Fruit fly (Drosophila melanogaster) whole organism, embryonic: Measurements from ENCODE around the gene CycC.
A peak's percentile ranks its signal among the peaks of the same experiment; 100 is the strongest.

Experiments
- Antp ChIP-seq: fragments of 200-800 bp; sonication (Bioruptor generic); optimal IDR thresholded peaks from 3 replicates; lab custom pipeline; 2016; ENCODE audit warnings: missing biosample characterization, missing genetic modification characterization
- CG10462 ChIP-seq: fragments of 200-800 bp; sonication (Bioruptor generic); optimal IDR thresholded peaks from 2 replicates; lab custom pipeline; 2016; ENCODE audit warnings: missing biosample characterization, missing genetic modification characterization
- CG11085 ChIP-seq: fragments of 200-800 bp; sonication (Bioruptor generic); IDR thresholded peaks from 2 replicates; pipeline ENCODE4 v1.3.6; 2022; ENCODE audit warnings: missing biosample characterization, missing genetic modification characterization
- CG13123 ChIP-seq: fragments of 200-800 bp; sonication (Bioruptor generic); optimal IDR thresholded peaks from 2 replicates; lab custom pipeline; 2016; ENCODE audit warnings: missing biosample characterization, missing genetic modification characterization
- CG14014 ChIP-seq: fragments of 200-800 bp; sonication (Bioruptor generic); IDR thresholded peaks from 2 replicates; pipeline ENCODE4 v1.3.6; 2022; ENCODE audit warnings: missing biosample characterization, missing genetic modification characterization
- CG1529 ChIP-seq: fragments of 200-800 bp; sonication (Bioruptor generic); optimal IDR thresholded peaks from 3 replicates; lab custom pipeline; 2018; ENCODE audit warnings: missing biosample characterization, missing genetic modification characterization
- CG16815 ChIP-seq: fragments of 200-800 bp; sonication (Bioruptor generic); optimal IDR thresholded peaks from 3 replicates; lab custom pipeline; 2017; ENCODE audit warnings: missing biosample characterization, mild to moderate bottlenecking, missing genetic modification characterization
- CG17568 ChIP-seq: fragments of 200-800 bp; sonication (Bioruptor generic); optimal IDR thresholded peaks from 2 replicates; lab custom pipeline; 2018; ENCODE audit warnings: missing biosample characterization, mild to moderate bottlenecking, missing genetic modification characterization, moderate library complexity
- CG2129 ChIP-seq: fragments of 200-800 bp; sonication (Bioruptor generic); IDR thresholded peaks from 2 replicates; pipeline ENCODE4 v1.3.6; 2022; ENCODE audit warnings: missing biosample characterization, missing genetic modification characterization; ENCODE audit not compliant: partially characterized antibody
- CG3065 ChIP-seq: fragments of 200-800 bp; sonication (Bioruptor generic); optimal IDR thresholded peaks from 2 replicates; lab custom pipeline; 2016; ENCODE audit warnings: missing biosample characterization, missing genetic modification characterization
- CG34224 ChIP-seq: fragments of 200-800 bp; sonication (Bioruptor generic); IDR thresholded peaks from 3 replicates; pipeline ENCODE4 v1.3.6; 2022; ENCODE audit warnings: missing biosample characterization, missing genetic modification characterization; ENCODE audit not compliant: partially characterized antibody
- CG34376 ChIP-seq: fragments of 200-800 bp; sonication (Bioruptor generic); optimal IDR thresholded peaks from 2 replicates; lab custom pipeline; 2018; ENCODE audit warnings: missing biosample characterization, mild to moderate bottlenecking, missing genetic modification characterization
- CG42726 ChIP-seq: fragments of 200-800 bp; sonication (Bioruptor generic); IDR thresholded peaks from 2 replicates; pipeline ENCODE4 v1.3.6; 2022; ENCODE audit warnings: missing biosample characterization, missing genetic modification characterization; ENCODE audit not compliant: partially characterized antibody
- CG4707 ChIP-seq: fragments of 200-800 bp; sonication (Bioruptor generic); optimal IDR thresholded peaks from 2 replicates; lab custom pipeline; 2018; ENCODE audit warnings: missing biosample characterization, mild to moderate bottlenecking, missing genetic modification characterization, moderate library complexity
- CG6765 ChIP-seq: fragments of 200-800 bp; sonication (Bioruptor generic); optimal IDR thresholded peaks from 3 replicates; lab custom pipeline; 2017; ENCODE audit warnings: missing biosample characterization, mild to moderate bottlenecking, missing genetic modification characterization
- CG8359 ChIP-seq: fragments of 200-800 bp; sonication (Bioruptor generic); optimal IDR thresholded peaks from 2 replicates; lab custom pipeline; 2017; ENCODE audit warnings: missing biosample characterization, mild to moderate bottlenecking, missing genetic modification characterization, borderline replicate concordance
- CG9609 ChIP-seq: fragments of 200-800 bp; sonication (Bioruptor generic); optimal IDR thresholded peaks from 3 replicates; lab custom pipeline; 2016; ENCODE audit warnings: missing biosample characterization, missing genetic modification characterization
- CkIIα-i1 ChIP-seq: fragments of 200-800 bp; sonication (Bioruptor generic); IDR thresholded peaks from 2 replicates; pipeline ENCODE4 v1.3.6; 2022; ENCODE audit warnings: missing biosample characterization, missing genetic modification characterization
- Ets65A ChIP-seq: fragments of 200-800 bp; sonication (Bioruptor generic); peaks from one replicate; lab custom pipeline; 2016; ENCODE audit warnings: missing biosample characterization, missing genetic modification characterization
- HHEX ChIP-seq: fragments of 200-800 bp; sonication (Bioruptor generic); optimal IDR thresholded peaks from 3 replicates; lab custom pipeline; 2017; ENCODE audit warnings: missing biosample characterization, mild to moderate bottlenecking, missing genetic modification characterization, missing genetic modification reagents
- Mad ChIP-seq: fragments of 200-800 bp; sonication (Bioruptor generic); optimal IDR thresholded peaks from 2 replicates; lab custom pipeline; 2016; ENCODE audit warnings: missing biosample characterization, missing genetic modification characterization
- Med ChIP-seq: fragments of 200-800 bp; sonication (Bioruptor generic); peaks from one replicate; lab custom pipeline; 2016; ENCODE audit warnings: missing biosample characterization, missing genetic modification characterization, mild to moderate bottlenecking, inconsistent platforms, moderate library complexity
- Neu2 ChIP-seq: fragments of 200-800 bp; sonication (Bioruptor generic); optimal IDR thresholded peaks from 3 replicates; lab custom pipeline; 2016; ENCODE audit warnings: missing biosample characterization, missing genetic modification characterization, borderline replicate concordance
- Nf-YA ChIP-seq: fragments of 200-800 bp; sonication (Bioruptor generic); IDR thresholded peaks from 2 replicates; pipeline ENCODE4 v1.3.6; 2022; ENCODE audit warnings: missing biosample characterization, missing genetic modification characterization
- Nf-YB ChIP-seq: fragments of 200-800 bp; sonication (Bioruptor generic); optimal IDR thresholded peaks from 3 replicates; lab custom pipeline; 2019; ENCODE audit warnings: missing biosample characterization, mild to moderate bottlenecking, missing genetic modification characterization, moderate library complexity
- Opbp ChIP-seq: fragments of 200-800 bp; sonication (Bioruptor generic); IDR thresholded peaks from 3 replicates; pipeline ENCODE4 v1.3.6; 2022; ENCODE audit warnings: missing biosample characterization, missing genetic modification characterization; ENCODE audit not compliant: partially characterized antibody
- Poxn ChIP-seq: fragments of 200-800 bp; sonication (Bioruptor generic); IDR thresholded peaks from 2 replicates; pipeline ENCODE4 v1.3.6; 2022; ENCODE audit warnings: missing biosample characterization, missing genetic modification characterization
- Sry-δ ChIP-seq: fragments of 200-800 bp; sonication (Bioruptor generic); optimal IDR thresholded peaks from 2 replicates; lab custom pipeline; 2016; ENCODE audit warnings: missing biosample characterization, missing genetic modification characterization
- az2 ChIP-seq: fragments of 200-800 bp; sonication (Bioruptor generic); optimal IDR thresholded peaks from 3 replicates; lab custom pipeline; 2016; ENCODE audit warnings: missing biosample characterization, missing genetic modification characterization
- chm ChIP-seq: fragments of 200-800 bp; sonication (Bioruptor generic); IDR thresholded peaks from 2 replicates; pipeline ENCODE4 v1.3.6; 2022; ENCODE audit warnings: missing biosample characterization, missing genetic modification characterization
- cwo ChIP-seq: fragments of 200-800 bp; sonication (Bioruptor generic); optimal IDR thresholded peaks from 3 replicates; lab custom pipeline; 2017; ENCODE audit warnings: missing biosample characterization, missing genetic modification characterization, mild to moderate bottlenecking, moderate library complexity, missing genetic modification reagents
- da ChIP-seq: fragments of 200-800 bp; sonication (Bioruptor generic); optimal IDR thresholded peaks from 2 replicates; lab custom pipeline; 2016; ENCODE audit warnings: missing biosample characterization, missing genetic modification characterization
- emc ChIP-seq: fragments of 200-800 bp; sonication (Bioruptor generic); optimal IDR thresholded peaks from 2 replicates; lab custom pipeline; 2016; ENCODE audit warnings: missing biosample characterization, missing genetic modification characterization
- gcm ChIP-seq: fragments of 200-800 bp; sonication (Bioruptor generic); optimal IDR thresholded peaks from 2 replicates; lab custom pipeline; 2019; ENCODE audit warnings: missing biosample characterization, mild to moderate bottlenecking, missing genetic modification characterization, moderate library complexity
- gcm2 ChIP-seq: fragments of 200-800 bp; sonication (Bioruptor generic); optimal IDR thresholded peaks from 2 replicates; lab custom pipeline; 2016; ENCODE audit warnings: missing biosample characterization, missing genetic modification characterization
- gsb ChIP-seq: fragments of 200-800 bp; sonication (Bioruptor generic); IDR thresholded peaks from 2 replicates; pipeline ENCODE4 v1.3.6; 2022; ENCODE audit warnings: missing biosample characterization, missing genetic modification characterization
- insv ChIP-seq, 2 experiments: fragments of 200-800 bp; sonication (Bioruptor generic); optimal IDR thresholded peaks; 3 replicates each; lab custom pipeline; 2016 to 2018; ENCODE audit warnings: missing biosample characterization in 2 of 2, missing genetic modification characterization in 2 of 2
- kah ChIP-seq: fragments of 200-800 bp; sonication (Bioruptor generic); optimal IDR thresholded peaks from 2 replicates; lab custom pipeline; 2018; ENCODE audit warnings: missing biosample characterization, mild to moderate bottlenecking, missing genetic modification characterization
- lola ChIP-seq, 3 experiments: fragments of >200 bp in 2 of 3; fragments of 200-800 bp in 1 of 3; sonication (Bioruptor generic) in 1 of 3; optimal IDR thresholded peaks; 2 replicates each; lab custom pipeline; 2017 to 2019; ENCODE audit warnings: missing biosample characterization in 3 of 3, missing genetic modification characterization in 3 of 3, mild to moderate bottlenecking in 1 of 3, moderate library complexity in 1 of 3
- lov ChIP-seq, 2 experiments: fragments of 200-800 bp in 1 of 2; fragments of >200 bp in 1 of 2; sonication (Bioruptor generic) in 1 of 2; IDR thresholded peaks in 1 of 2; optimal IDR thresholded peaks in 1 of 2; 2 replicates in 1 of 2; 3 replicates in 1 of 2; pipeline versions ENCODE4 v1.3.6 to Lab custom; 2017 to 2022; ENCODE audit warnings: missing biosample characterization in 1 of 2, missing genetic modification characterization in 1 of 2
- nau ChIP-seq: fragments of 200-800 bp; sonication (Bioruptor generic); optimal IDR thresholded peaks from 3 replicates; lab custom pipeline; 2017; ENCODE audit warnings: missing biosample characterization, mild to moderate bottlenecking, missing genetic modification characterization, missing genetic modification reagents
- otp ChIP-seq: fragments of 200-800 bp; sonication (Bioruptor generic); IDR thresholded peaks from 3 replicates; pipeline ENCODE4, ENCODE4 v1.3.6; 2022; ENCODE audit warnings: missing biosample characterization, missing genetic modification characterization
- psq ChIP-seq: fragments of 200-800 bp; sonication (Bioruptor generic); optimal IDR thresholded peaks from 2 replicates; lab custom pipeline; 2017; ENCODE audit warnings: missing biosample characterization, missing genetic modification characterization
- scrt ChIP-seq: fragments of 200-800 bp; sonication (Bioruptor generic); optimal IDR thresholded peaks from 2 replicates; lab custom pipeline; 2018; ENCODE audit warnings: missing biosample characterization, mild to moderate bottlenecking, missing genetic modification characterization, moderate library complexity
- sens-2 ChIP-seq: fragments of 200-800 bp; sonication (Bioruptor generic); IDR thresholded peaks from 2 replicates; pipeline ENCODE4 v1.3.6; 2022; ENCODE audit warnings: missing biosample characterization, missing genetic modification characterization
- shn ChIP-seq: fragments of 200-800 bp; sonication (Bioruptor generic); optimal IDR thresholded peaks from 3 replicates; lab custom pipeline; 2016; ENCODE audit warnings: missing biosample characterization, missing genetic modification characterization
- sr ChIP-seq: fragments of 200-800 bp; sonication (Bioruptor generic); IDR thresholded peaks from 3 replicates; pipeline ENCODE4 v1.3.6; 2022; ENCODE audit warnings: missing biosample characterization, missing genetic modification characterization
- tll ChIP-seq, 2 experiments: fragments of 200-800 bp in 1 of 2; fragments of >200 bp in 1 of 2; sonication (Bioruptor generic) in 1 of 2; optimal IDR thresholded peaks; 2 replicates each; lab custom pipeline; 2017 to 2019; ENCODE audit warnings: missing biosample characterization in 2 of 2, missing genetic modification characterization in 2 of 2, mild to moderate bottlenecking in 1 of 2, moderate library complexity in 1 of 2
- zen ChIP-seq: fragments of 200-800 bp; sonication (Bioruptor generic); optimal IDR thresholded peaks from 3 replicates; lab custom pipeline; 2018; ENCODE audit warnings: missing biosample characterization, mild to moderate bottlenecking, missing genetic modification characterization, moderate library complexity

CycC gene

DNA sequence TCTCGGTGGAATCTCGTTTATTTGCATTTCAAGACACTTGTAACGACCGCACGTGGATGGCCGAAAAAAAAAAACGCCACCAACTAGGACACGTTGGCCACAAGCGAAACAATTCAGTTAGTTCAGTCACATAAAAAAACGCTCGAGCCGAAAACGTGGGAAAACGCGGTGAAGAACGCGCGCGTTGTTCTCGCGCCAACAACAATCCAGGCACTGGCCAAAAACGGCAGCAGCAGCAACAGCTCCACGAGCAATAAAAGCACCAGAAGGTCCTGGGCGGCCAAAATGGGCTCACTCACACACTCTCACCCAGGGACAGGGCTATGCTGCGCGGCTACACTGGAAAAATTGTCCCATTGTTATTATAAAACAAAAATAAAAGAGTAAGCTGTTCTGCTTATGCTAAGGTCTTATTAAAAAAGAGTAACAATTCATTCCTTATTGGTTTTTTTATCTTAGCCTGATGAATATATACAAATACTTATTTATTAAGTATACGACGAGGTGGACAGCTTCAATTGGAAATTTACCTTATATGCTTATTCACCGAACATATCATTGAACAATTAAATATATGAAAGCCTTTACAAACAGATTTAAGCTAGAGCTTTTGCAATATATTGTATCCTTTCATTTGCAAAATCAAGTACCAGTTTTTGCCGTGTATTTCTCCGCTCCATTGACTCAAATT is 14.6 kb downstream of the CycC start, which contains the start of gene btsz (continued):
- TF ChIP-seq CG2129 (GFP tag; lab: Robert Waterston, UW) (no peak), sr (GFP tag; lab: Robert Waterston, UW) (no peak), psq (GFP tag; lab: Kevin White, UChicago) (no peak), CG16815 (GFP tag; lab: Kevin White, UChicago) (no peak), HHEX (GFP tag; lab: Kevin White, UChicago) (peak; percentile 55), zen (tag; lab: Kevin White, UChicago) (no peak), CG11085 (GFP tag; lab: Robert Waterston, UW) (no peak), Opbp (GFP tag; lab: Robert Waterston, UW) (no peak), CG6765 (GFP tag; lab: Kevin White, UChicago) (peak; percentile 46), CG8359 (GFP tag; lab: Kevin White, UChicago) (no peak), CG34224 (no peak), Nf-YA (GFP tag; lab: Robert Waterston, UW) (no peak), Ets65A (peak; percentile 86), otp (GFP tag; lab: Robert Waterston, UW) (no peak), Nf-YB (GFP tag; lab: Kevin White, UChicago) (no peak), scrt (GFP tag; lab: Kevin White, UChicago) (peak; percentile 57), emc (GFP tag; lab: Kevin White, UChicago) (no peak), CG42726 (no peak), CG34376 (GFP tag; lab: Kevin White, UChicago) (peak; percentile 75), shn (no peak), Antp (no peak), CG1529 (GFP tag; lab: Kevin White, UChicago) (no peak), az2 (GFP tag; lab: Kevin White, UChicago) (no peak), Med (peak; percentile 18), tll (GFP tag; optimal IDR thresholded peaks at IDR 0.05; lab: Kevin White, UChicago) (no peak), gcm (GFP tag; lab: Kevin White, UChicago) (no peak), CkIIα-i1 (GFP tag; lab: Robert Waterston, UW) (no peak), CG13123 (GFP tag; lab: Kevin White, UChicago) (no peak), da (GFP tag; lab: Kevin White, UChicago) (no peak), CG9609 (GFP tag; lab: Kevin White, UChicago) (no peak), kah (GFP tag; lab: Kevin White, UChicago) (no peak), lola (GFP tag; optimal IDR thresholded peaks at IDR 0.05; lab: Kevin White, UChicago) (no peak), Poxn (GFP tag; lab: Robert Waterston, UW) (no peak), CG14014 (no peak), gsb (no peak), nau (no peak), CG10462 (GFP tag; lab: Kevin White, UChicago) (no peak), lov (optimal IDR thresholded peaks at IDR 0.05; lab: Kevin White, UChicago) (no peak), lov (GFP tag; IDR thresholded peaks at IDR 0.05; lab: Robert Waterston, UW) (0 out of 3 replicates have a peak, but pooled peaks have one; percentile 19), Sry-δ (no peak), CG3065 (GFP tag; lab: Kevin White, UChicago) (no peak), sens-2 (GFP tag; lab: Robert Waterston, UW) (no peak), CG4707 (GFP tag; lab: Kevin White, UChicago) (no peak), insv (GFP tag; optimal IDR thresholded peaks at IDR 0.05; lab: Kevin White, UChicago) (no peak), CG17568 (GFP tag; lab: Kevin White, UChicago) (no peak), Neu2 (no peak), Mad (no peak), chm (no peak), gcm2 (GFP tag; lab: Kevin White, UChicago) (no peak), cwo (peak; percentile 64)
